Worm (Caenorhabditis elegans) whole organism, early embryonic: ENCODE measurements around the gene srg-8.

Experiments
- ama-1 ChIP-seq: fragments of 150-350 bp; optimal IDR thresholded peaks from 2 replicates; lab custom pipeline; 2014
- ceh-13 ChIP-seq: fragments of 200-800 bp; sonication (Bioruptor generic); optimal IDR thresholded peaks from 2 replicates; lab custom pipeline; 2018; ENCODE audit warnings: mild to moderate bottlenecking, missing genetic modification characterization, missing compliant biosample characterization
- ets-7 ChIP-seq: sonication (generic microtip); optimal IDR thresholded peaks from 2 replicates; lab custom pipeline; 2016; ENCODE audit warnings: missing genotype, missing genetic modification characterization, missing compliant biosample characterization
- flt-1 ChIP-seq: fragments of 200-800 bp; sonication (Bioruptor generic); IDR thresholded peaks from 2 replicates; pipeline ENCODE4 v1.3.6; 2022; ENCODE audit warnings: missing genetic modification characterization, missing compliant biosample characterization
- hmbx-1 ChIP-seq: sonication (generic microtip); optimal IDR thresholded peaks from 2 replicates; lab custom pipeline; 2016; ENCODE audit warnings: mild to moderate bottlenecking, missing genetic modification characterization, missing compliant biosample characterization
- hmg-4 ChIP-seq: fragments of 200-800 bp; sonication (Bioruptor generic); optimal IDR thresholded peaks from 2 replicates; lab custom pipeline; 2018; ENCODE audit warnings: mild to moderate bottlenecking, missing genetic modification characterization, missing compliant biosample characterization
- pes-1 ChIP-seq: fragments of 200-800 bp; sonication (Bioruptor generic); IDR thresholded peaks from 2 replicates; pipeline ENCODE4 v1.3.6; 2022; ENCODE audit warnings: missing genetic modification reagents, missing genetic modification characterization, missing compliant biosample characterization
- scrt-1 ChIP-seq: fragments of 200-800 bp; sonication (Bioruptor generic); IDR thresholded peaks from 2 replicates; pipeline ENCODE4 v1.3.6; 2022; ENCODE audit warnings: missing genetic modification characterization, missing compliant biosample characterization
- sea-1 ChIP-seq: fragments of 200-800 bp; sonication (Bioruptor generic); conservative IDR thresholded peaks from 2 replicates; pipeline ENCODE4 v1.3.6; 2022; ENCODE audit warnings: missing genetic modification characterization, missing compliant biosample characterization
- tbx-11 ChIP-seq: fragments of 200-800 bp; sonication (Bioruptor generic); IDR thresholded peaks from 2 replicates; pipeline ENCODE4 v1.3.6; 2022; ENCODE audit warnings: missing genetic modification characterization, missing compliant biosample characterization
- tbx-37 ChIP-seq: fragments of 200-800 bp; sonication (Bioruptor generic); conservative IDR thresholded peaks from 2 replicates; pipeline ENCODE4 v1.3.6; 2022; ENCODE audit warnings: missing genetic modification reagents, missing genetic modification characterization, missing compliant biosample characterization
- tra-4 ChIP-seq: sonication (generic microtip); optimal IDR thresholded peaks from 2 replicates; lab custom pipeline; 2017; ENCODE audit warnings: missing genetic modification characterization, missing compliant biosample characterization

- no peak for TF ChIP-seq ets-7 (tag; lab: Kevin White, UChicago)
- no peak for TF ChIP-seq ama-1 (lab: Kevin White, UChicago)
- TF ChIP-seq tbx-37 (GFP tag; lab: Robert Waterston, UW), result no peak
- TF ChIP-seq pes-1 (GFP tag; lab: Robert Waterston, UW), result no peak
- TF ChIP-seq tbx-11 (GFP tag; lab: Robert Waterston, UW), result no peak
- no peak for TF ChIP-seq hmg-4 (GFP tag; lab: Kevin White, UChicago)
- no peak for TF ChIP-seq ceh-13 (GFP tag; lab: Kevin White, UChicago)
- TF ChIP-seq sea-1, result no peak
- TF ChIP-seq tra-4 (tag; lab: Kevin White, UChicago), result no peak
- TF ChIP-seq hmbx-1 (tag; lab: Kevin White, UChicago), result no peak
- TF ChIP-seq scrt-1 (GFP tag; lab: Robert Waterston, UW), result no peak
- TF ChIP-seq flt-1 (GFP tag; lab: Robert Waterston, UW), result no peak
Measured at ce11 chrIII:6268061-6268460, 13.4 kb upstream of the srg-8 start, which contains the start of gene srg-7.
